Fruit fly (Drosophila melanogaster): ENCODE data around the gene CG31709.

CG31709 gene

DNA sequence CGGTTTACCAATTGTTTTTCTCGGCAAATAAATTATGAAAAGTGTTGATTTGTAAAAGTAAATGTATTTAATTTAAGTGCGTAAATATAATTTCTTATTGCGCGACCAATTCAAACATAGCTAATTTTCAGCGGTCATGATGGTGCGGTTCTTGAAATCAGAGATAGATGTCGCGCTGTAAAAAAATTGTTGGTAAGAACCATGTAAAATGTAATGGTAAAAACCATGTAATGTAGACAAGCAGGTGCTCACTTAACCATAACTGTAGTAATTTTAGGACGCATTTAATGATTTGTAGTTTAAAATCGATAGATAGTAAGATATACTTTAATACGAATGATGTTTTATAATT, 33.2 kb upstream of the CG31709 start:
- no peak for TF ChIP-seq CG9705 (GFP tag; optimal IDR thresholded peaks at IDR 0.05)
- TF ChIP-seq ey (GFP tag; optimal IDR thresholded peaks at IDR 0.05), result no peak
- TF ChIP-seq br (GFP tag; optimal IDR thresholded peaks at IDR 0.05), result no peak
- no peak for TF ChIP-seq CrebA (GFP tag; optimal IDR thresholded peaks at IDR 0.05; ENCODE audit: borderline replicate concordance)
- no peak for TF ChIP-seq dsf (GFP tag; optimal IDR thresholded peaks at IDR 0.05; ENCODE audit: borderline replicate concordance)
- TF ChIP-seq Dfd (GFP tag; optimal IDR thresholded peaks at IDR 0.05), result no peak
- TF ChIP-seq woc (GFP tag; optimal IDR thresholded peaks at IDR 0.05), result no peak
- TF ChIP-seq Mio (GFP tag; optimal IDR thresholded peaks at IDR 0.05), result no peak
- TF ChIP-seq N (GFP tag; optimal IDR thresholded peaks at IDR 0.05), result no peak
- TF ChIP-seq lola (GFP tag; optimal IDR thresholded peaks at IDR 0.05), result no peak
- no peak for TF ChIP-seq pan (optimal IDR thresholded peaks at IDR 0.05)
- TF ChIP-seq foxo (GFP tag; optimal IDR thresholded peaks at IDR 0.05), result no peak

DNA sequence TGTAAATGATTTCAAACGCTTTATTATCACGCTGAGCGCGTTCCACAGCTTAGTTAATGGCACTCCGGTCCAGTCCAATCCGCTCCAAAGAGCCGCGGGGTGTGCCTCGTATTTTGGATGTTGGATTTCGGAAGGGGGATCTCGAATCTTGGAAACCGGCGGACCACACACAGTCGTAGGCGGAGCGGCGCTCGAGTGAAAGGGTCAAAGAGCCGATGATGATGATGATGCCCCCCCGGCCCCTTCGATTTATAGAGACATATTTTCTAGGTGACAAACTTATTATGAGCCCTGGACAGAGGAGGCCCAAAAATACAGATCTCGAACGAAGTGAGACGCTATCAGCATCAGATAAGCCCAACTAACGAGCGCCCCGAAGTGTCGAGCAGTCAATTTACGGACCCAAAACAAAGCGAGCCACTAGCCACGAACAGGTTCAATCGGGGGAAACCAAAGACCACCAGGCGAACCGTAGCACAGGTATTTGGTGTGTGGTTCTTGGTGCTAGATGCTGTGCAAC, 30.0 kb upstream of the CG31709 start:
- TF ChIP-seq dsf (GFP tag; optimal IDR thresholded peaks at IDR 0.05; ENCODE audit: borderline replicate concordance), result no peak

DNA sequence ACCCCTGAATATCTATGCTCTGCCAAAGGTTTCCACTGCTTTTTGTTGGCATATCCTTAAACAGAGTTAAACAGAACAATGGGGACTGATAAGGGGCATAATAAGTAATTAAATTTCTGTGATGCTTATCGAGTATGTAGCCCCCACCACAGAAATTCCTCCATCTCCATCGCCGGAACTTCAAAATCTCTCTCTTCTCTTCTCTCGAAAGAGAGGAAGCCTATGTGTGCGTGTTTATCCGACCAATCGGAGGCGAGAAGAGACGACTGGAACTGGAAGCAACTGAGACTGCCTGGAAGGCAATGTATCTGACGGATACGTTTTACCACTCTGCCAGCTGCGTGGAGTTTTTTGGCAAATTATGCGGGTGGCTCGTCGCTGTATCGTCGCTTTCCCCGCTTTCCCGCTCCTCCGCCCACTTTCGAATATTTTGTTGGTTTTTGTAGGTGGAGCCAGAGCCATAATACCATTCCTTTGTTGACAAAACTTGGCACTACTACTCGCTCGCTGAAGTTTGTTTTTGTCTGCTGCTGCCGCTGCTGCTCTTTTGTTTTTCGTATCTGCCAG, 28.6 kb upstream of the CG31709 start, which contains the start of gene gcm2:
Gene gcm2, plus strand, starts transcription at position 566 of the 567 bp plus-strand sequence.
- TF ChIP-seq fru (GFP tag; optimal IDR thresholded peaks at IDR 0.05), result no peak
- no peak for TF ChIP-seq CG9705 (GFP tag; optimal IDR thresholded peaks at IDR 0.05)
- no peak for TF ChIP-seq dmrt93B (GFP tag; optimal IDR thresholded peaks at IDR 0.05)
- peak; percentile 20 to 27 for TF ChIP-seq dl (GFP tag; optimal IDR thresholded peaks at IDR 0.05; ENCODE audit: insufficient read depth in 1 of 2, partially characterized antibody in 2 of 2)
- TF ChIP-seq Dif (GFP tag; optimal IDR thresholded peaks at IDR 0.05; ENCODE audit: partially characterized antibody), result peak; percentile 50
- no peak for TF ChIP-seq h (GFP tag; optimal IDR thresholded peaks at IDR 0.05)

DNA sequence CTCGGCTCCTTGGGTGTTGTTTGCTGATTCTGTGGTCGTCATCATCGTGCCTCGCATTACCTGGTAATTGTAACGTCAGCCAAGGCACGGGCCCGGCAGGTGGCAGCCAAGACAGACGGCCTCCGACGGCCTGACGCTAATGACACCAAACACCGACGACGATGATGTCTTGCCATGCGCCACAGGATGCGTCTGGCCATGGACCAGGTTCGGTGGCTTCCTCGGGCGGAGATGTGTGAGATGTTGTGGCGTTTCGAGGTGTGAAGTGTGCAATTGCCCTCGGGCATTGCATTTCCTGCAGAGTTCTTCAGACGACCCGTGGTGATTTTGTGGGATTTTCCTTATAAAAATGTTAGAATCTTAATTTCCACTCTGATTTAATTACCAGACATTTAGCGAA, 22.7 kb upstream of the CG31709 start:
- TF ChIP-seq rgr (GFP tag; optimal IDR thresholded peaks at IDR 0.05) (no peak), Hr78 (GFP tag; optimal IDR thresholded peaks at IDR 0.05) (no peak), dl (GFP tag; optimal IDR thresholded peaks at IDR 0.05; ENCODE audit: insufficient read depth in 1 of 2, partially characterized antibody in 2 of 2) (no peak), tai (GFP tag; optimal IDR thresholded peaks at IDR 0.05) (no peak), jim (GFP tag; optimal IDR thresholded peaks at IDR 0.05) (no peak), lola (GFP tag; optimal IDR thresholded peaks at IDR 0.05) (no peak), Dfd (GFP tag; optimal IDR thresholded peaks at IDR 0.05) (no peak), dmrt93B (GFP tag; optimal IDR thresholded peaks at IDR 0.05) (no peak), CG9705 (GFP tag; optimal IDR thresholded peaks at IDR 0.05) (no peak), GATAd (GFP tag; optimal IDR thresholded peaks at IDR 0.05) (no peak), Mio (GFP tag; optimal IDR thresholded peaks at IDR 0.05) (no peak), foxo (GFP tag; optimal IDR thresholded peaks at IDR 0.05) (no peak), Dif (GFP tag; optimal IDR thresholded peaks at IDR 0.05; ENCODE audit: partially characterized antibody) (no peak), Hr83 (GFP tag; optimal IDR thresholded peaks at IDR 0.05; ENCODE audit: poor library complexity, severe bottlenecking) (no peak), Rel (GFP tag; optimal IDR thresholded peaks at IDR 0.05) (no peak), Rel (tag; optimal IDR thresholded peaks at IDR 0.05) (no peak)

DNA sequence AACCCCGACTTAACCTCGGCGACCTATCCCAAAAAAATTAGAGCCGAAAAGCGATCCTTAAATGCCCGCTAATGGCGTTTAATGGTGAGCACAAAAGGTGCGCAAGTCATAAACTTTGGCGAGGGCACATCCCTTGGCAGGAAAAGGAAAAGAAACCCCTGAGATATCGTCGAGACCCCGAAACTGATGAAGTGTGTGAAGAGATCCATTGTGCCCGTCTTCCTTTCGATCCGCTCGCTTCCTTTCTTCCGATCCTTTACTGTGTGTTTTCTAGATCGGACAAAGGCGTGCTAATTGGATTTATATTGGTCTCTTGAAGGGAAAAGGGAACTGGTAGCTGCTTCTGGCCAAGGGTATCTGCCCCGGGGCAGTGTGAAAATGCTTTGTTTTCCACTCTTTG, 21.8 kb upstream of the CG31709 start:
- TF ChIP-seq dl (GFP tag; optimal IDR thresholded peaks at IDR 0.05; ENCODE audit: insufficient read depth in 1 of 2, partially characterized antibody in 2 of 2) (no peak), foxo (GFP tag; optimal IDR thresholded peaks at IDR 0.05) (no peak), dsf (GFP tag; optimal IDR thresholded peaks at IDR 0.05; ENCODE audit: borderline replicate concordance) (no peak), jim (GFP tag; optimal IDR thresholded peaks at IDR 0.05) (no peak), Dfd (GFP tag; optimal IDR thresholded peaks at IDR 0.05) (no peak), ey (GFP tag; optimal IDR thresholded peaks at IDR 0.05) (no peak), CrebA (GFP tag; optimal IDR thresholded peaks at IDR 0.05; ENCODE audit: borderline replicate concordance) (no peak), Hr78 (GFP tag; optimal IDR thresholded peaks at IDR 0.05) (no peak), rgr (GFP tag; optimal IDR thresholded peaks at IDR 0.05) (no peak), Sp1 (GFP tag; optimal IDR thresholded peaks at IDR 0.05) (no peak), Abd-B (GFP tag; optimal IDR thresholded peaks at IDR 0.05) (no peak), brk (GFP tag; optimal IDR thresholded peaks at IDR 0.05) (no peak), Rel (GFP tag; optimal IDR thresholded peaks at IDR 0.05) (no peak), Rel (tag; optimal IDR thresholded peaks at IDR 0.05) (no peak), woc (GFP tag; optimal IDR thresholded peaks at IDR 0.05) (no peak), OdsH (GFP tag; optimal IDR thresholded peaks at IDR 0.05) (no peak), Vsx2 (GFP tag; optimal IDR thresholded peaks at IDR 0.05; ENCODE audit: partially characterized antibody) (no peak)

Data from whole organism, wandering third instar larva.